Worm (Caenorhabditis elegans) whole organism, young adult: ENCODE results near the gene F55A11.8.

Experiments
- F22D6.2 ChIP-seq: sonication (generic microtip); optimal IDR thresholded peaks from 2 replicates; lab custom pipeline; 2016; ENCODE audit warnings: mild to moderate bottlenecking, missing genetic modification characterization, missing compliant biosample characterization
- F55B11.4 ChIP-seq: sonication (generic microtip); optimal IDR thresholded peaks from 2 replicates; lab custom pipeline; 2016; ENCODE audit warnings: missing compliant biosample characterization, missing genetic modification characterization, borderline replicate concordance; ENCODE audit not compliant: insufficient read depth
- K12H6.12 ChIP-seq: fragments of 200-800 bp; sonication (Bioruptor generic); optimal IDR thresholded peaks from 2 replicates; lab custom pipeline; 2018; ENCODE audit warnings: mild to moderate bottlenecking, missing genetic modification characterization, missing compliant biosample characterization
- T07F8.4 ChIP-seq: sonication (generic microtip); optimal IDR thresholded peaks from 2 replicates; lab custom pipeline; 2016; ENCODE audit warnings: mild to moderate bottlenecking, missing genetic modification characterization, moderate library complexity, missing compliant biosample characterization
- Y53G8AR.9 ChIP-seq: fragments of 200-800 bp; sonication (Bioruptor generic); conservative IDR thresholded peaks from 2 replicates; pipeline ENCODE4 v1.3.6; 2022; ENCODE audit warnings: missing genetic modification reagents, missing genetic modification characterization, missing compliant biosample characterization
- Y67H2A.10 ChIP-seq: fragments of 200-800 bp; sonication (Bioruptor generic); conservative IDR thresholded peaks from 2 replicates; pipeline ENCODE4 v1.3.6; 2022; ENCODE audit warnings: missing genetic modification reagents, missing genetic modification characterization, missing compliant biosample characterization
- Y79H2A.3 ChIP-seq: fragments of 200-800 bp; sonication (Bioruptor generic); conservative IDR thresholded peaks from 2 replicates; pipeline ENCODE4 v1.3.6; 2022; ENCODE audit warnings: missing genetic modification reagents, missing genetic modification characterization, missing compliant biosample characterization
- aptf-3 ChIP-seq: fragments of 200-800 bp; sonication (Bioruptor generic); IDR thresholded peaks from 2 replicates; pipeline ENCODE4 v1.3.6; 2022; ENCODE audit warnings: missing genetic modification characterization, missing compliant biosample characterization
- attf-5 ChIP-seq: fragments of 200-800 bp; sonication (Bioruptor generic); optimal IDR thresholded peaks from 2 replicates; lab custom pipeline; 2018; ENCODE audit warnings: mild to moderate bottlenecking, missing genetic modification characterization, missing compliant biosample characterization
- attf-6 ChIP-seq: fragments of 200-800 bp; sonication (Bioruptor generic); IDR thresholded peaks from 2 replicates; pipeline ENCODE4 v1.3.6; 2022; ENCODE audit warnings: missing genetic modification reagents, missing genetic modification characterization, missing compliant biosample characterization
- ceh-100 ChIP-seq: fragments of 200-800 bp; sonication (Bioruptor generic); IDR thresholded peaks from 2 replicates; pipeline ENCODE4 v1.3.6; 2022; ENCODE audit warnings: missing genetic modification reagents, missing genetic modification characterization, missing compliant biosample characterization
- ceh-40 ChIP-seq: fragments of 200-800 bp; sonication (Bioruptor generic); IDR thresholded peaks from 2 replicates; pipeline ENCODE4 v1.3.6; 2022; ENCODE audit warnings: missing genetic modification characterization, missing compliant biosample characterization
- egl-44 ChIP-seq: fragments of 200-800 bp; sonication (Bioruptor generic); IDR thresholded peaks from 2 replicates; pipeline ENCODE4 v1.3.6; 2022; ENCODE audit warnings: missing genetic modification reagents, missing genetic modification characterization, missing compliant biosample characterization
- ets-4 ChIP-seq: fragments of 200-800 bp; sonication (Bioruptor generic); optimal IDR thresholded peaks from 2 replicates; lab custom pipeline; 2018; ENCODE audit warnings: mild to moderate bottlenecking, missing genetic modification characterization, missing compliant biosample characterization
- fkh-3 ChIP-seq: sonication (generic microtip); optimal IDR thresholded peaks from 2 replicates; lab custom pipeline; 2016; ENCODE audit warnings: mild to moderate bottlenecking, missing genetic modification characterization, missing compliant biosample characterization
- hlh-26 ChIP-seq: fragments of 200-800 bp; sonication (Bioruptor generic); conservative IDR thresholded peaks from 2 replicates; pipeline ENCODE4 v1.3.6; 2022; ENCODE audit warnings: missing genetic modification reagents, missing genetic modification characterization, missing compliant biosample characterization
- hmg-20 ChIP-seq: fragments of 200-800 bp; sonication (Bioruptor generic); IDR thresholded peaks from 2 replicates; pipeline ENCODE4 v1.3.6; 2022; ENCODE audit warnings: missing genetic modification reagents, missing genetic modification characterization, missing compliant biosample characterization
- hrde-1 ChIP-seq: sonication (generic microtip); optimal IDR thresholded peaks from 2 replicates; lab custom pipeline; 2016; ENCODE audit warnings: missing genetic modification characterization, mild to moderate bottlenecking, missing compliant biosample characterization, moderate library complexity, missing genotype, missing genetic modification reagents, borderline replicate concordance
- let-607 ChIP-seq, 2 experiments: fragments of 200-800 bp in 1 of 2; sonication (Bioruptor generic) in 1 of 2; sonication (generic microtip) in 1 of 2; optimal IDR thresholded peaks; 2 replicates each; lab custom pipeline; 2016 to 2018; ENCODE audit warnings: mild to moderate bottlenecking in 2 of 2, missing compliant biosample characterization in 2 of 2, missing genetic modification characterization in 2 of 2, moderate library complexity in 2 of 2, missing genotype in 1 of 2
- lin-35 ChIP-seq, 3 experiments: fragments of 150-350 bp in 2 of 3; sonication (generic microtip) in 1 of 3; optimal IDR thresholded peaks; 2 replicates each; lab custom pipeline; 2014 to 2018; ENCODE audit warnings: missing biosample characterization in 3 of 3, missing genetic modification characterization in 3 of 3, missing genetic modification reagents in 3 of 3
- lin-54 ChIP-seq: fragments of 200-800 bp; sonication (Bioruptor generic); optimal IDR thresholded peaks from 2 replicates; lab custom pipeline; 2018; ENCODE audit warnings: mild to moderate bottlenecking, missing genetic modification characterization, missing compliant biosample characterization
- lsy-27 ChIP-seq: sonication (generic microtip); optimal IDR thresholded peaks from 2 replicates; lab custom pipeline; 2017; ENCODE audit warnings: missing genetic modification characterization, mild to moderate bottlenecking, missing compliant biosample characterization, antibody characterized with exemption, missing genotype, borderline replicate concordance; ENCODE audit not compliant: insufficient read depth
- madf-10 ChIP-seq: sonication (generic microtip); optimal IDR thresholded peaks from 2 replicates; lab custom pipeline; 2016; ENCODE audit warnings: mild to moderate bottlenecking, missing genetic modification characterization, missing compliant biosample characterization
- madf-6 ChIP-seq: fragments of 200-800 bp; sonication (Bioruptor generic); IDR thresholded peaks from 2 replicates; pipeline ENCODE4 v1.3.6; 2022; ENCODE audit warnings: missing genetic modification reagents, missing genetic modification characterization, missing compliant biosample characterization
- madf-8 ChIP-seq: fragments of 200-800 bp; sonication (Bioruptor generic); conservative IDR thresholded peaks from 2 replicates; pipeline ENCODE4 v1.3.6; 2022; ENCODE audit warnings: missing genetic modification reagents, missing genetic modification characterization, missing compliant biosample characterization
- mcd-1 ChIP-seq: fragments of 200-800 bp; sonication (Bioruptor generic); IDR thresholded peaks from 2 replicates; pipeline ENCODE4 v1.3.6; 2022; ENCODE audit warnings: missing genetic modification reagents, missing genetic modification characterization, missing compliant biosample characterization
- mel-28 ChIP-seq: sonication (generic microtip); optimal IDR thresholded peaks from 2 replicates; lab custom pipeline; 2016; ENCODE audit warnings: borderline replicate concordance, mild to moderate bottlenecking, missing genetic modification characterization, missing compliant biosample characterization
- nfyb-1 ChIP-seq: fragments of 200-800 bp; sonication (Bioruptor generic); IDR thresholded peaks from 2 replicates; pipeline ENCODE4 v1.3.6; 2022; ENCODE audit warnings: missing genetic modification reagents, missing genetic modification characterization, missing compliant biosample characterization
- nhr-120 ChIP-seq: fragments of 200-800 bp; sonication (Bioruptor generic); IDR thresholded peaks from 2 replicates; pipeline ENCODE4 v1.3.6; 2022; ENCODE audit warnings: missing genetic modification characterization, missing compliant biosample characterization
- nhr-80 ChIP-seq: sonication (generic microtip); optimal IDR thresholded peaks from 2 replicates; lab custom pipeline; 2016; ENCODE audit warnings: missing genetic modification characterization, missing compliant biosample characterization
- nhr-90 ChIP-seq: sonication (generic microtip); optimal IDR thresholded peaks from 2 replicates; lab custom pipeline; 2016; ENCODE audit warnings: missing genotype, mild to moderate bottlenecking, missing genetic modification characterization, missing compliant biosample characterization
- rcor-1 ChIP-seq: fragments of 200-800 bp; sonication (Bioruptor generic); IDR thresholded peaks from 2 replicates; pipeline ENCODE4 v1.3.6; 2022; ENCODE audit warnings: missing genetic modification reagents, missing genetic modification characterization, missing compliant biosample characterization
- rec-8 ChIP-seq, 2 experiments: sonication (generic microtip); optimal IDR thresholded peaks; 2 replicates each; lab custom pipeline; 2016; ENCODE audit warnings: mild to moderate bottlenecking in 2 of 2, missing genetic modification characterization in 2 of 2, missing genetic modification reagents in 2 of 2, missing genotype in 2 of 2, missing biosample characterization in 1 of 2, missing compliant biosample characterization in 1 of 2, moderate library complexity in 1 of 2
- repo-1 ChIP-seq: sonication (generic microtip); optimal IDR thresholded peaks from 2 replicates; lab custom pipeline; 2017; ENCODE audit warnings: mild to moderate bottlenecking, missing genetic modification characterization, missing compliant biosample characterization
- snpc-3.4 ChIP-seq: sonication (generic microtip); optimal IDR thresholded peaks from 2 replicates; lab custom pipeline; 2017; ENCODE audit warnings: missing genetic modification characterization, mild to moderate bottlenecking, missing compliant biosample characterization, antibody characterized with exemption, moderate library complexity, missing genotype, missing genetic modification reagents
- snpc-4 ChIP-seq, 5 experiments: fragments of 150-350 bp in 1 of 5; sonication (generic microtip) in 4 of 5; optimal IDR thresholded peaks; 2 replicates each; lab custom pipeline; 2014 to 2018; ENCODE audit warnings: missing genetic modification characterization in 5 of 5, missing biosample characterization in 3 of 5, antibody characterized with exemption in 2 of 5, mild to moderate bottlenecking in 2 of 5, missing compliant biosample characterization in 2 of 5, missing genotype in 2 of 5, moderate library complexity in 2 of 5, missing genetic modification reagents in 1 of 5
- sptf-2 ChIP-seq: fragments of 200-800 bp; sonication (Bioruptor generic); optimal IDR thresholded peaks from 2 replicates; lab custom pipeline; 2018; ENCODE audit warnings: mild to moderate bottlenecking, missing genetic modification characterization, missing compliant biosample characterization
- zfh-2 ChIP-seq: fragments of 200-800 bp; sonication (Bioruptor generic); conservative IDR thresholded peaks from 2 replicates; pipeline ENCODE4 v1.3.6; 2022; ENCODE audit warnings: missing genetic modification reagents, missing genetic modification characterization, missing compliant biosample characterization
- ztf-18 ChIP-seq: sonication (generic microtip); optimal IDR thresholded peaks from 2 replicates; lab custom pipeline; 2016; ENCODE audit warnings: missing genotype, mild to moderate bottlenecking, missing genetic modification characterization, missing compliant biosample characterization
- ztf-22 ChIP-seq: fragments of 200-800 bp; sonication (Bioruptor generic); optimal IDR thresholded peaks from 2 replicates; lab custom pipeline; 2018; ENCODE audit warnings: mild to moderate bottlenecking, missing genetic modification characterization, moderate library complexity, missing compliant biosample characterization
- ztf-25 ChIP-seq: fragments of 200-800 bp; sonication (Bioruptor generic); IDR thresholded peaks from 2 replicates; pipeline ENCODE4 v1.3.6; 2022; ENCODE audit warnings: missing genetic modification reagents, missing genetic modification characterization, missing compliant biosample characterization
- ztf-6 ChIP-seq: fragments of 200-800 bp; sonication (Bioruptor generic); IDR thresholded peaks from 2 replicates; pipeline ENCODE4 v1.3.6; 2022; ENCODE audit warnings: missing genetic modification reagents, missing genetic modification characterization, missing compliant biosample characterization

The F55A11.8 gene

ce11 chrV:11758635-11759034 is 29.4 kb upstream of the F55A11.8 start, which contains the start of gene T04F3.3:
T04F3.3 (plus strand) TSS chrV:11758935.
- TF ChIP-seq K12H6.12 (tag; lab: Kevin White, UChicago) (no peak), lin-54 (GFP tag; lab: Kevin White, UChicago) (no peak), repo-1 (no peak), zfh-2 (no peak), ztf-22 (no peak), nhr-120 (no peak), attf-6 (GFP tag; lab: Robert Waterston, UW) (no peak), madf-6 (GFP tag; lab: Robert Waterston, UW) (no peak), F22D6.2 (tag; lab: Kevin White, UChicago) (no peak), rcor-1 (no peak), nfyb-1 (no peak), nhr-80 (tag; lab: Kevin White, UChicago) (no peak), ztf-6 (GFP tag; lab: Robert Waterston, UW) (no peak)

- TF ChIP-seq Y79H2A.3 (GFP tag; lab: Robert Waterston, UW) (no peak), ztf-25 (no peak), hrde-1 (tag; lab: Kevin White, UChicago) (no peak), hmg-20 (GFP tag; lab: Robert Waterston, UW) (no peak), ztf-18 (tag; lab: Kevin White, UChicago) (no peak), ets-4 (GFP tag; lab: Kevin White, UChicago) (no peak), nhr-120 (no peak), sptf-2 (GFP tag; lab: Kevin White, UChicago) (no peak), lsy-27 (no peak), madf-8 (GFP tag; lab: Robert Waterston, UW) (no peak), T07F8.4 (tag; lab: Kevin White, UChicago) (no peak), ceh-40 (GFP tag; lab: Robert Waterston, UW) (no peak), aptf-3 (GFP tag; lab: Robert Waterston, UW) (no peak)
Measured at ce11 chrV:11760371-11760770, 27.6 kb upstream of the F55A11.8 start, which contains the start of gene T04F3.5. T04F3.5 (plus strand) TSS chrV:11760671.

ce11 chrV:11762863-11763262 is 25.1 kb upstream of the F55A11.8 start, which contains the start of gene T04F3.4:
T04F3.4 (minus strand) TSS chrV:11763049.
- TF ChIP-seq snpc-3.4 (tag; lab: Kevin White, UChicago) (peak; percentile 3), snpc-4 (GFP tag; optimal IDR thresholded peaks at IDR 0.05; lab: Kevin White, UChicago) (no peak), snpc-4 (tag; optimal IDR thresholded peaks at IDR 0.05; lab: Kevin White, UChicago) (peak in 1 of 4 experiments; percentile 2), let-607 (tag; optimal IDR thresholded peaks at IDR 0.05; lab: Kevin White, UChicago) (peak; percentile 56 to 86), sptf-2 (GFP tag; lab: Kevin White, UChicago) (no peak), Y67H2A.10 (GFP tag; lab: Robert Waterston, UW) (no peak), egl-44 (GFP tag; lab: Robert Waterston, UW) (no peak), T07F8.4 (tag; lab: Kevin White, UChicago) (no peak), nhr-90 (tag; lab: Kevin White, UChicago) (no peak)

- TF ChIP-seq Y53G8AR.9 (GFP tag; lab: Robert Waterston, UW) = peak; percentile 23; the same call in 1 of the 2 replicates
- peak in 1 of 3 experiments; percentile 69 for TF ChIP-seq lin-35 (GFP tag; optimal IDR thresholded peaks at IDR 0.05; lab: Kevin White, UChicago)
- no peak for TF ChIP-seq fkh-3
- TF ChIP-seq let-607 (tag; optimal IDR thresholded peaks at IDR 0.05; lab: Kevin White, UChicago) = peak; percentile 98
- TF ChIP-seq mel-28 (tag; lab: Kevin White, UChicago) = no peak
- no peak for TF ChIP-seq rec-8 (tag; optimal IDR thresholded peaks at IDR 0.05; lab: Kevin White, UChicago)
- TF ChIP-seq Y67H2A.10 (GFP tag; lab: Robert Waterston, UW) = no peak
- peak; percentile 70 for TF ChIP-seq lin-54 (GFP tag; lab: Kevin White, UChicago)
- peak; percentile 80 for TF ChIP-seq mcd-1 (GFP tag; lab: Robert Waterston, UW)
- peak; percentile 67 for TF ChIP-seq attf-5 (GFP tag; lab: Kevin White, UChicago)
- TF ChIP-seq ceh-100 (GFP tag; lab: Robert Waterston, UW) = peak; percentile 61
- TF ChIP-seq madf-10 (tag; lab: Kevin White, UChicago) = peak; percentile 54
- no peak for TF ChIP-seq F55B11.4 (tag; lab: Kevin White, UChicago)
- TF ChIP-seq hlh-26 (GFP tag; lab: Robert Waterston, UW) = no peak
Measured at ce11 chrV:11764373-11764954, 23.5 kb upstream of the F55A11.8 start, which contains the start of the genes F55A11.1 and syx-5. F55A11.1 (minus strand) TSS chrV:11764385. syx-5 (plus strand) TSS chrV:11764904.
